Fruit fly (Drosophila melanogaster): Measurements from ENCODE around the gene CG31624.

CG31624 gene

DNA sequence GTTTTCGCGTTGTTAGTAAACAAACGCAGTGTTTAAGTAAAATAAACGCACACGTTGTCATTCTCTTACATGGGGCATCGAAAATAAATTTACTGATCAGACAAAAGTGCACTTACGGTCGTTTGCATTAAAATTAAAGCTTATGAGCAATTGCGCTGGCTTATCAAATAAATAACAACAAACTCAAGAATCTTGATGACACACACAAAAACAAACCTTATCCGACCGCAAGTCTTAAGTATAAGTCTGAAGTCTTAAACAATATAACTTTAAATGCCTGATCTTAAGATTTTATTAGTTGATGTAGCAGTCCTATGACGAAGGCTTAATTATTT, 18.7 kb upstream of the CG31624 start (continued):
- no peak for TF ChIP-seq fd96Cb (tag; optimal IDR thresholded peaks at IDR 0.05)
- TF ChIP-seq ham (GFP tag; IDR thresholded peaks at IDR 0.05): no peak
- TF ChIP-seq scrt (GFP tag; optimal IDR thresholded peaks at IDR 0.05): no peak
- TF ChIP-seq CG4360 (GFP tag; IDR thresholded peaks at IDR 0.05): no peak
- no peak for TF ChIP-seq seq (GFP tag; IDR thresholded peaks at IDR 0.05)
- TF ChIP-seq CG2202 (tag; optimal IDR thresholded peaks at IDR 0.05): peak; percentile 34
- TF ChIP-seq Chrac-16 (GFP tag; optimal IDR thresholded peaks at IDR 0.05): no peak
- no peak for TF ChIP-seq Sry-δ (GFP tag; optimal IDR thresholded peaks at IDR 0.05)
- peak; percentile 27 for TF ChIP-seq ATbp (GFP tag; optimal IDR thresholded peaks at IDR 0.05)
- peak in 1 of 2 experiments; percentile 41 for TF ChIP-seq bsh (GFP tag; optimal IDR thresholded peaks at IDR 0.05)
- TF ChIP-seq grn (GFP tag; optimal IDR thresholded peaks at IDR 0.05): peak; percentile 27
- TF ChIP-seq CG12769 (tag; optimal IDR thresholded peaks at IDR 0.05): peak; percentile 4
- TF ChIP-seq CG16863 (GFP tag; optimal IDR thresholded peaks at IDR 0.05): no peak
- TF ChIP-seq tap (tag; optimal IDR thresholded peaks at IDR 0.05): peak; percentile 15
- no peak for TF ChIP-seq bcd (GFP tag; optimal IDR thresholded peaks at IDR 0.05)
- peak; percentile 37 for TF ChIP-seq Vsx1 (GFP tag; optimal IDR thresholded peaks at IDR 0.05)
- no peak for TF ChIP-seq B-H1 (GFP tag; IDR thresholded peaks at IDR 0.05)
- TF ChIP-seq kay (GFP tag; optimal IDR thresholded peaks at IDR 0.05): no peak
- TF ChIP-seq CG11560 (tag; IDR thresholded peaks at IDR 0.05): no peak
- no peak for TF ChIP-seq Nf-YB (GFP tag; optimal IDR thresholded peaks at IDR 0.05)
- no peak for TF ChIP-seq Dll (GFP tag; IDR thresholded peaks at IDR 0.05; ENCODE audit: partially characterized antibody)
- TF ChIP-seq zfh1 (GFP tag; IDR thresholded peaks at IDR 0.05): no peak
- TF ChIP-seq CG11695 (GFP tag; IDR thresholded peaks at IDR 0.05): no peak
- no peak for TF ChIP-seq ttk (GFP tag; IDR thresholded peaks at IDR 0.05)
- peak; percentile 18 for TF ChIP-seq CG1233 (GFP tag; optimal IDR thresholded peaks at IDR 0.05)
- peak; percentile 9 for TF ChIP-seq dmrt11E (tag; optimal IDR thresholded peaks at IDR 0.05)
- peak; percentile 23 for TF ChIP-seq sd (tag; optimal IDR thresholded peaks at IDR 0.05)
- no peak for TF ChIP-seq CG13424 (tag; optimal IDR thresholded peaks at IDR 0.05)
- no peak for TF ChIP-seq org-1 (GFP tag; optimal IDR thresholded peaks at IDR 0.05)
- TF ChIP-seq z (GFP tag; IDR thresholded peaks at IDR 0.05): no peak
- TF ChIP-seq CG17568 (GFP tag; optimal IDR thresholded peaks at IDR 0.05): peak; percentile 38
- no peak for TF ChIP-seq jigr1 (GFP tag; IDR thresholded peaks at IDR 0.05)
- no peak for TF ChIP-seq ac (GFP tag; optimal IDR thresholded peaks at IDR 0.05)
- TF ChIP-seq Hsf (GFP tag; optimal IDR thresholded peaks at IDR 0.05): no peak
- peak; percentile 21 for TF ChIP-seq CG5180 (GFP tag; optimal IDR thresholded peaks at IDR 0.05)
- peak; percentile 26 for TF ChIP-seq CG2678 (tag; optimal IDR thresholded peaks at IDR 0.05)
- TF ChIP-seq CG11504 (tag; optimal IDR thresholded peaks at IDR 0.05): peak; percentile 15
- no peak for TF ChIP-seq Ets97D (GFP tag; optimal IDR thresholded peaks at IDR 0.05)
- 0 out of 2 replicates have a peak, but pooled peaks have one; percentile 47 for TF ChIP-seq ara (GFP tag; IDR thresholded peaks at IDR 0.05)
- no peak for TF ChIP-seq bigmax (GFP tag; optimal IDR thresholded peaks at IDR 0.05)
- no peak for TF ChIP-seq chinmo (GFP tag; IDR thresholded peaks at IDR 0.05; ENCODE audit: partially characterized antibody)
- peak; percentile 15 for TF ChIP-seq CG1529 (GFP tag; optimal IDR thresholded peaks at IDR 0.05)
- TF ChIP-seq PHDP (tag; optimal IDR thresholded peaks at IDR 0.05): peak; percentile 18
- peak; percentile 41 for TF ChIP-seq CG12071 (GFP tag; optimal IDR thresholded peaks at IDR 0.05)
- TF ChIP-seq fd102C (GFP tag; optimal IDR thresholded peaks at IDR 0.05): no peak
- no peak for TF ChIP-seq CG43689 (GFP tag; IDR thresholded peaks at IDR 0.05)
- TF ChIP-seq al (GFP tag; IDR thresholded peaks at IDR 0.05): no peak
- TF ChIP-seq CG2120 (GFP tag; optimal IDR thresholded peaks at IDR 0.05): no peak
- no peak for TF ChIP-seq CG13624 (GFP tag; optimal IDR thresholded peaks at IDR 0.05)
- no peak for TF ChIP-seq CG6175 (GFP tag; IDR thresholded peaks at IDR 0.05)
- TF ChIP-seq CG13296 (GFP tag; optimal IDR thresholded peaks at IDR 0.05): peak; percentile 64
- TF ChIP-seq CG10654 (GFP tag; optimal IDR thresholded peaks at IDR 0.05): no peak
